ENCODE assay signal across 1 fruit fly cellular context in genomic region chr3L:19900184-19901089, dm6.
TF ChIP-seq lines count a peak whose summit lies in the region.

No protein-coding gene starts in this region.

TF ChIP-seq in whole organism, embryonic, 481 proteins besides CTCF, POLR2A, EP300 and RAD21 (continued from another document):
- TF ChIP-seq B-H1 (GFP tag; IDR thresholded peaks at IDR 0.05; lab: Robert Waterston, UW) (no peak), CG42726 (GFP tag; IDR thresholded peaks at IDR 0.05; lab: Robert Waterston, UW; ENCODE audit: partially characterized antibody) (no peak), run (tag; optimal IDR thresholded peaks at IDR 0.05; lab: Kevin White, UChicago) (no peak), Trl (optimal IDR thresholded peaks at IDR 0.05; lab: Kevin White, UChicago) (peak; percentile 4 to 22), Trl (GFP tag; optimal IDR thresholded peaks at IDR 0.05; lab: Kevin White, UChicago) (no peak), ranshi (GFP tag; IDR thresholded peaks at IDR 0.05; lab: Robert Waterston, UW) (no peak), Hey (tag; optimal IDR thresholded peaks at IDR 0.05; lab: Kevin White, UChicago) (no peak), Ets97D (GFP tag; optimal IDR thresholded peaks at IDR 0.05; lab: Kevin White, UChicago) (no peak), crp (GFP tag; optimal IDR thresholded peaks at IDR 0.05; lab: Kevin White, UChicago) (no peak), CG15601 (tag; optimal IDR thresholded peaks at IDR 0.05; lab: Kevin White, UChicago) (no peak), BtbVII (GFP tag; optimal IDR thresholded peaks at IDR 0.05; lab: Kevin White, UChicago) (no peak), grau (tag; optimal IDR thresholded peaks at IDR 0.05; lab: Kevin White, UChicago) (peak; percentile 24), CG1603 (tag; optimal IDR thresholded peaks at IDR 0.05; lab: Kevin White, UChicago) (peak; percentile 22), CG12219 (GFP tag; optimal IDR thresholded peaks at IDR 0.05; lab: Kevin White, UChicago) (no peak), Bgb (GFP tag; IDR thresholded peaks at IDR 0.05; lab: Robert Waterston, UW; ENCODE audit: partially characterized antibody) (no peak), bigmax (GFP tag; optimal IDR thresholded peaks at IDR 0.05; lab: Kevin White, UChicago) (no peak), Hand (GFP tag; optimal IDR thresholded peaks at IDR 0.05; lab: Kevin White, UChicago) (no peak), CG13287 (GFP tag; IDR thresholded peaks at IDR 0.05; lab: Robert Waterston, UW; ENCODE audit: partially characterized antibody) (no peak), HLH4C (GFP tag; IDR thresholded peaks at IDR 0.05; lab: Robert Waterston, UW; ENCODE audit: partially characterized antibody) (no peak), CG7357 (GFP tag; IDR thresholded peaks at IDR 0.05; lab: Robert Waterston, UW) (no peak), nom (GFP tag; optimal IDR thresholded peaks at IDR 0.05; lab: Kevin White, UChicago) (peak; percentile 36), BEAF-32 (GFP tag; optimal IDR thresholded peaks at IDR 0.05; lab: Kevin White, UChicago) (no peak), Six4 (GFP tag; optimal IDR thresholded peaks at IDR 0.05; lab: Kevin White, UChicago) (no peak), CG10543 (GFP tag; optimal IDR thresholded peaks at IDR 0.05; lab: Kevin White, UChicago) (peak; percentile 6), gem (tag; optimal IDR thresholded peaks at IDR 0.05; lab: Kevin White, UChicago) (peak; percentile 39), Aef1 (GFP tag; IDR thresholded peaks at IDR 0.05; lab: Robert Waterston, UW) (no peak), CG3065 (GFP tag; optimal IDR thresholded peaks at IDR 0.05; lab: Kevin White, UChicago) (no peak), pb (GFP tag; optimal IDR thresholded peaks at IDR 0.05; lab: Kevin White, UChicago) (no peak), sd (tag; optimal IDR thresholded peaks at IDR 0.05; lab: Kevin White, UChicago) (peak; percentile 72), CG4707 (GFP tag; optimal IDR thresholded peaks at IDR 0.05; lab: Kevin White, UChicago) (no peak), CG15514 (GFP tag; optimal IDR thresholded peaks at IDR 0.05; lab: Kevin White, UChicago) (no peak), CG5953 (GFP tag; IDR thresholded peaks at IDR 0.05; lab: Robert Waterston, UW) (no peak), fd102C (GFP tag; optimal IDR thresholded peaks at IDR 0.05; lab: Kevin White, UChicago) (no peak), zfh1 (GFP tag; IDR thresholded peaks at IDR 0.05; lab: Robert Waterston, UW) (no peak), CG12104 (GFP tag; optimal IDR thresholded peaks at IDR 0.05; lab: Kevin White, UChicago) (no peak), CG9437 (GFP tag; optimal IDR thresholded peaks at IDR 0.05; lab: Kevin White, UChicago) (peak; percentile 6), vvl (GFP tag; IDR thresholded peaks at IDR 0.05; lab: Robert Waterston, UW) (no peak), CG17359 (tag; optimal IDR thresholded peaks at IDR 0.05; lab: Kevin White, UChicago) (no peak), chm (GFP tag; IDR thresholded peaks at IDR 0.05; lab: Robert Waterston, UW) (no peak), sr (GFP tag; IDR thresholded peaks at IDR 0.05; lab: Robert Waterston, UW) (no peak), CG4730 (GFP tag; IDR thresholded peaks at IDR 0.05; lab: Robert Waterston, UW) (no peak), Sox102F (GFP tag; optimal IDR thresholded peaks at IDR 0.05; lab: Kevin White, UChicago) (no peak), ato (GFP tag; IDR thresholded peaks at IDR 0.05; lab: Robert Waterston, UW; ENCODE audit: partially characterized antibody) (no peak), CG9215 (GFP tag; IDR thresholded peaks at IDR 0.05; lab: Robert Waterston, UW) (no peak), CG43689 (GFP tag; IDR thresholded peaks at IDR 0.05; lab: Robert Waterston, UW) (no peak), CG15269 (tag; optimal IDR thresholded peaks at IDR 0.05; lab: Kevin White, UChicago) (no peak), CG3847 (GFP tag; IDR thresholded peaks at IDR 0.05; lab: Robert Waterston, UW) (no peak), z (GFP tag; IDR thresholded peaks at IDR 0.05; lab: Robert Waterston, UW) (no peak), CG1602 (GFP tag; optimal IDR thresholded peaks at IDR 0.05; lab: Kevin White, UChicago) (no peak), disco-r (GFP tag; optimal IDR thresholded peaks at IDR 0.05; lab: Kevin White, UChicago) (no peak), gsb-n (tag; optimal IDR thresholded peaks at IDR 0.05; lab: Kevin White, UChicago) (no peak), cg (GFP tag; optimal IDR thresholded peaks at IDR 0.05; lab: Kevin White, UChicago) (peak; percentile 5), CG18476 (GFP tag; optimal IDR thresholded peaks at IDR 0.05; lab: Kevin White, UChicago) (no peak), gfzf (GFP tag; optimal IDR thresholded peaks at IDR 0.05; lab: Kevin White, UChicago) (no peak), rib (GFP tag; IDR thresholded peaks at IDR 0.05; lab: Robert Waterston, UW) (no peak), CoRest (tag; optimal IDR thresholded peaks at IDR 0.05; lab: Kevin White, UChicago) (no peak), CG1647 (GFP tag; optimal IDR thresholded peaks at IDR 0.05; lab: Kevin White, UChicago) (no peak), CG6854 (GFP tag; optimal IDR thresholded peaks at IDR 0.05; lab: Kevin White, UChicago) (no peak), CG9932 (GFP tag; IDR thresholded peaks at IDR 0.05; lab: Robert Waterston, UW) (no peak), HmgZ (tag; optimal IDR thresholded peaks at IDR 0.05; lab: Kevin White, UChicago) (no peak), Bdp1 (GFP tag; optimal IDR thresholded peaks at IDR 0.05; lab: Kevin White, UChicago) (no peak), Kr (GFP tag; optimal IDR thresholded peaks at IDR 0.05; lab: Kevin White, UChicago) (no peak), D19B (GFP tag; optimal IDR thresholded peaks at IDR 0.05; lab: Kevin White, UChicago) (no peak), dpn (GFP tag; optimal IDR thresholded peaks at IDR 0.05; lab: Kevin White, UChicago) (no peak), CG10462 (GFP tag; optimal IDR thresholded peaks at IDR 0.05; lab: Kevin White, UChicago) (no peak), CG15073 (GFP tag; optimal IDR thresholded peaks at IDR 0.05; lab: Kevin White, UChicago) (no peak), trem (tag; optimal IDR thresholded peaks at IDR 0.05; lab: Kevin White, UChicago) (no peak), chinmo (GFP tag; IDR thresholded peaks at IDR 0.05; lab: Robert Waterston, UW; ENCODE audit: partially characterized antibody) (0 out of 4 replicates have a peak, but pooled peaks have one; percentile 45), bab2 (GFP tag; optimal IDR thresholded peaks at IDR 0.05; lab: Kevin White, UChicago) (no peak), sens-2 (GFP tag; IDR thresholded peaks at IDR 0.05; lab: Robert Waterston, UW) (no peak), ftz-f1 (GFP tag; optimal IDR thresholded peaks at IDR 0.05; lab: Kevin White, UChicago) (no peak), CG6683 (GFP tag; optimal IDR thresholded peaks at IDR 0.05; lab: Kevin White, UChicago) (no peak), ac (GFP tag; optimal IDR thresholded peaks at IDR 0.05; lab: Kevin White, UChicago) (no peak), aop (GFP tag; IDR thresholded peaks at IDR 0.05; lab: Robert Waterston, UW) (no peak), exex (tag; optimal IDR thresholded peaks at IDR 0.05; lab: Kevin White, UChicago) (no peak), Ada2b (GFP tag; IDR thresholded peaks at IDR 0.05; lab: Robert Waterston, UW) (no peak), cwo (GFP tag; optimal IDR thresholded peaks at IDR 0.05; lab: Kevin White, UChicago) (no peak), CG16815 (GFP tag; optimal IDR thresholded peaks at IDR 0.05; lab: Kevin White, UChicago) (no peak), CG12071 (GFP tag; optimal IDR thresholded peaks at IDR 0.05; lab: Kevin White, UChicago) (no peak), CG11723 (GFP tag; optimal IDR thresholded peaks at IDR 0.05; lab: Kevin White, UChicago) (no peak), Oli (tag; optimal IDR thresholded peaks at IDR 0.05; lab: Kevin White, UChicago) (no peak), trh (GFP tag; optimal IDR thresholded peaks at IDR 0.05; lab: Kevin White, UChicago) (no peak), CG13296 (GFP tag; optimal IDR thresholded peaks at IDR 0.05; lab: Kevin White, UChicago) (no peak), ewg (GFP tag; optimal IDR thresholded peaks at IDR 0.05; lab: Kevin White, UChicago) (no peak), CG30020 (tag; optimal IDR thresholded peaks at IDR 0.05; lab: Kevin White, UChicago) (no peak), sug (tag; optimal IDR thresholded peaks at IDR 0.05; lab: Kevin White, UChicago) (no peak), CG11085 (GFP tag; IDR thresholded peaks at IDR 0.05; lab: Robert Waterston, UW) (no peak), dimm (GFP tag; IDR thresholded peaks at IDR 0.05; lab: Robert Waterston, UW) (no peak), CG7963 (GFP tag; IDR thresholded peaks at IDR 0.05; lab: Robert Waterston, UW; ENCODE audit: partially characterized antibody) (no peak), Pdp1 (GFP tag; optimal IDR thresholded peaks at IDR 0.05; lab: Kevin White, UChicago) (peak in 1 of 2 experiments; percentile 9), CG3726 (GFP tag; IDR thresholded peaks at IDR 0.05; lab: Robert Waterston, UW) (no peak), CG33557 (GFP tag; optimal IDR thresholded peaks at IDR 0.05; lab: Kevin White, UChicago) (no peak), dan (GFP tag; IDR thresholded peaks at IDR 0.05; lab: Robert Waterston, UW) (no peak), Xrp1 (GFP tag; IDR thresholded peaks at IDR 0.05; lab: Robert Waterston, UW) (0 out of 2 replicates have a peak, but pooled peaks have one; percentile 15), Myb (GFP tag; optimal IDR thresholded peaks at IDR 0.05; lab: Kevin White, UChicago) (no peak), zfh2 (GFP tag; optimal IDR thresholded peaks at IDR 0.05; lab: Kevin White, UChicago) (no peak), slou (GFP tag; optimal IDR thresholded peaks at IDR 0.05; lab: Kevin White, UChicago) (no peak), ase (GFP tag; IDR thresholded peaks at IDR 0.05; lab: Robert Waterston, UW) (no peak)
